Fruit fly (Drosophila melanogaster): ENCODE measurements around the gene Axn.
A peak's percentile ranks its signal among the peaks of the same experiment; 100 is the strongest.

Gene Axn

DNA sequence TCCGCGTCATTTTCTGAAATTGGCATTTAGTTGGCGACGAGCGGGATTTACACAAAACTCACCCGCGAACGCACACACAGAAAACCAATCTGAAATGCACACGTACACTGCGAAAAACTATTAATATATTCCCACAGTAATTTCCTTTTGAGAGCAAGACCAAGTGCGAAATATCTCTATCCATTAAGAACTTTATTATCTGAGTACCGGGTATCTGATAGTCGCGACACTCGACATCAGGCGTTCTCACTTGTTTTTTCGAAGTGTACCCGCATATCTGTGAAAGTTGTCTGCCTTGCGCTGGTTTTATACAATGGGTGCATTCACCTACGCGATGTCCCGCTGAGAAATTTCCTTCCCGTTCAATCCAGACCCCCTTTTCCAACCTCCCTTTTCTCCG, 53.4 kb downstream of the Axn start:
- no peak for TF ChIP-seq cwo (GFP tag; optimal IDR thresholded peaks at IDR 0.05)
- TF ChIP-seq HLH4C (GFP tag; IDR thresholded peaks at IDR 0.05; ENCODE audit: partially characterized antibody), result peak; percentile 72
- no peak for TF ChIP-seq crol (GFP tag; IDR thresholded peaks at IDR 0.05)
- peak; percentile 50 for TF ChIP-seq Blimp-1 (GFP tag; optimal IDR thresholded peaks at IDR 0.05)
- TF ChIP-seq HLH3B (GFP tag; IDR thresholded peaks at IDR 0.05), result peak; percentile 40; the same call in 1 of the 2 replicates
- peak; percentile 23 for TF ChIP-seq Xbp1 (GFP tag; optimal IDR thresholded peaks at IDR 0.05)
- peak; percentile 10 for TF ChIP-seq CG12391 (tag; optimal IDR thresholded peaks at IDR 0.05)
- TF ChIP-seq Atf6 (GFP tag; IDR thresholded peaks at IDR 0.05), result 0 out of 2 replicates have a peak, but pooled peaks have one; percentile 11
- TF ChIP-seq CG7928 (GFP tag; optimal IDR thresholded peaks at IDR 0.05), result no peak
- TF ChIP-seq Hr39 (optimal IDR thresholded peaks at IDR 0.05), result no peak
- TF ChIP-seq CG9727 (GFP tag; optimal IDR thresholded peaks at IDR 0.05), result peak; percentile 1
- TF ChIP-seq tx (GFP tag; optimal IDR thresholded peaks at IDR 0.05), result peak; percentile 29
- TF ChIP-seq sens (GFP tag), result peak; percentile 67
- peak; percentile 6 for TF ChIP-seq CG17829 (tag; optimal IDR thresholded peaks at IDR 0.05)
- TF ChIP-seq vnd (GFP tag; IDR thresholded peaks at IDR 0.05; ENCODE audit: partially characterized antibody), result peak; percentile 16; the same call in 1 of the 3 replicates
- no peak for TF ChIP-seq stc (GFP tag; IDR thresholded peaks at IDR 0.05)
- peak in 1 of 2 experiments; percentile 41 for TF ChIP-seq chif (GFP tag; optimal IDR thresholded peaks at IDR 0.05)
- TF ChIP-seq gcm (GFP tag; optimal IDR thresholded peaks at IDR 0.05), result peak; percentile 88
- TF ChIP-seq B-H2 (GFP tag; optimal IDR thresholded peaks at IDR 0.05), result no peak
- no peak for TF ChIP-seq CG1233 (GFP tag; optimal IDR thresholded peaks at IDR 0.05)
- peak; percentile 39 for TF ChIP-seq Antp (GFP tag; optimal IDR thresholded peaks at IDR 0.05)
- no peak for TF ChIP-seq CG12659 (GFP tag; optimal IDR thresholded peaks at IDR 0.05)
- TF ChIP-seq da (GFP tag; optimal IDR thresholded peaks at IDR 0.05), result no peak
- TF ChIP-seq prd (optimal IDR thresholded peaks at IDR 0.05), result no peak
- peak; percentile 47; the same call in 1 of the 3 replicates for TF ChIP-seq prd (GFP tag; IDR thresholded peaks at IDR 0.05)
- TF ChIP-seq zfh1 (GFP tag; IDR thresholded peaks at IDR 0.05), result 0 out of 3 replicates have a peak, but pooled peaks have one; percentile 37
- TF ChIP-seq pnt (GFP tag; optimal IDR thresholded peaks at IDR 0.05), result peak; percentile 17
- peak; percentile 22 for TF ChIP-seq fd96Cb (tag; optimal IDR thresholded peaks at IDR 0.05)
- 0 out of 2 replicates have a peak, but pooled peaks have one; percentile 9 for TF ChIP-seq CG17328 (GFP tag; IDR thresholded peaks at IDR 0.05)
- TF ChIP-seq ci (GFP tag; IDR thresholded peaks at IDR 0.05), result peak; percentile 22; the same call in 1 of the 3 replicates
- TF ChIP-seq CG10274 (GFP tag; optimal IDR thresholded peaks at IDR 0.05), result no peak
- no peak for TF ChIP-seq Atf3 (GFP tag; optimal IDR thresholded peaks at IDR 0.05)
- TF ChIP-seq Dbx (GFP tag; IDR thresholded peaks at IDR 0.05), result no peak
- TF ChIP-seq ken (GFP tag; IDR thresholded peaks at IDR 0.05), result 0 out of 3 replicates have a peak, but pooled peaks have one; percentile 24
- 0 out of 3 replicates have a peak, but pooled peaks have one; percentile 13 for TF ChIP-seq dysf (GFP tag; IDR thresholded peaks at IDR 0.05)
- no peak for TF ChIP-seq Lpt (GFP tag; optimal IDR thresholded peaks at IDR 0.05)
- TF ChIP-seq Xrp1 (GFP tag; IDR thresholded peaks at IDR 0.05), result peak; percentile 55; the same call in 1 of the 2 replicates
- peak; percentile 13 for TF ChIP-seq tin (GFP tag; optimal IDR thresholded peaks at IDR 0.05)
- TF ChIP-seq inv (GFP tag; IDR thresholded peaks at IDR 0.05; ENCODE audit: partially characterized antibody), result peak; percentile 17; the same call in 1 of the 2 replicates
- peak; percentile 4 to 47 for TF ChIP-seq bsh (GFP tag; optimal IDR thresholded peaks at IDR 0.05)
- TF ChIP-seq ase (GFP tag; IDR thresholded peaks at IDR 0.05), result 0 out of 3 replicates have a peak, but pooled peaks have one; percentile 10
- peak; percentile 10 for TF ChIP-seq CG4820 (GFP tag; optimal IDR thresholded peaks at IDR 0.05)
- no peak for TF ChIP-seq shn (GFP tag; optimal IDR thresholded peaks at IDR 0.05)
- TF ChIP-seq CG2712 (tag; optimal IDR thresholded peaks at IDR 0.05), result peak; percentile 31
- TF ChIP-seq Ets65A (GFP tag), result peak; percentile 60
- TF ChIP-seq kah (GFP tag; optimal IDR thresholded peaks at IDR 0.05), result no peak
- TF ChIP-seq Ssrp (tag; optimal IDR thresholded peaks at IDR 0.05), result peak; percentile 13
- no peak for TF ChIP-seq Mrtf (GFP tag; IDR thresholded peaks at IDR 0.05)
- peak; percentile 26; the same call in 1 of the 2 replicates for TF ChIP-seq CG10366 (GFP tag; IDR thresholded peaks at IDR 0.05)
- no peak for TF ChIP-seq CG31365 (tag; optimal IDR thresholded peaks at IDR 0.05)
- TF ChIP-seq CG14710 (tag; optimal IDR thresholded peaks at IDR 0.05), result peak; percentile 5

Measured in whole organism, embryonic.